Worm (Caenorhabditis elegans): ENCODE data around the gene lgc-54.

lgc-54 gene

DNA sequence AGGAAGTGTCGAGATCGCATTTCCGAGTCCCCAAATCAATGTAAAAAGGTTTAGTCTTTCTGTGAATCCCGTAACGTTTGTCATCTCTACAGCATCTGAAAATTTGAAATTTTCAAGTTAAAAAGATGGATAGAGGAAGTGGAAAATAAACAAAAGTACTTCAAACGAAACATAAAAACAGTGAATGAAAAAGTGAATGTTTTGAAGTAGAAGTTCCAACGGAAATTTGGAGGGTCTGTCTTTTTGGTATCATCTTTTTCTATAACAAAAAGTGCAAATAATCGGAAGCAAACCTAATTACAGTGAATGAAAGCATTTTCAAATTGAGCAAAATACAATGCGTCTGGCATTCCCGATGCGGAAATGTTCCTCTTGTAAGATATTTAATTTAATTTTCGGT is at the start of gene lgc-54:
Gene lgc-54 (minus strand): TSS at position 101 of the 400 bp plus-strand sequence.
- no peak for TF ChIP-seq Y55F3AM.14 (GFP tag; optimal IDR thresholded peaks at IDR 0.05)
- TF ChIP-seq nhr-237 (tag; optimal IDR thresholded peaks at IDR 0.05): no peak
- no peak for TF ChIP-seq mbf-1 (tag; optimal IDR thresholded peaks at IDR 0.05)
- TF ChIP-seq nhr-23 (tag; optimal IDR thresholded peaks at IDR 0.05): no peak
- no peak for TF ChIP-seq sma-3 (GFP tag; optimal IDR thresholded peaks at IDR 0.05)
- TF ChIP-seq fos-1 (tag; optimal IDR thresholded peaks at IDR 0.05): no peak
- TF ChIP-seq nhr-10 (tag; optimal IDR thresholded peaks at IDR 0.05): no peak
- no peak for TF ChIP-seq C34F6.9 (tag; optimal IDR thresholded peaks at IDR 0.05)
- TF ChIP-seq ZK546.5 (tag; optimal IDR thresholded peaks at IDR 0.05): no peak
- no peak for TF ChIP-seq elt-3 (tag; optimal IDR thresholded peaks at IDR 0.05)
- TF ChIP-seq sma-9 (GFP tag; optimal IDR thresholded peaks at IDR 0.05): no peak
- TF ChIP-seq sma-9 (tag; optimal IDR thresholded peaks at IDR 0.05): no peak
- no peak for TF ChIP-seq ztf-11 (tag; optimal IDR thresholded peaks at IDR 0.05)
- TF ChIP-seq elt-1 (tag; optimal IDR thresholded peaks at IDR 0.05): no peak
- TF ChIP-seq lin-13 (GFP tag; optimal IDR thresholded peaks at IDR 0.05): no peak
- no peak for TF ChIP-seq ama-1 (optimal IDR thresholded peaks at IDR 0.05)
- TF ChIP-seq unc-39 (tag; optimal IDR thresholded peaks at IDR 0.05): no peak

DNA sequence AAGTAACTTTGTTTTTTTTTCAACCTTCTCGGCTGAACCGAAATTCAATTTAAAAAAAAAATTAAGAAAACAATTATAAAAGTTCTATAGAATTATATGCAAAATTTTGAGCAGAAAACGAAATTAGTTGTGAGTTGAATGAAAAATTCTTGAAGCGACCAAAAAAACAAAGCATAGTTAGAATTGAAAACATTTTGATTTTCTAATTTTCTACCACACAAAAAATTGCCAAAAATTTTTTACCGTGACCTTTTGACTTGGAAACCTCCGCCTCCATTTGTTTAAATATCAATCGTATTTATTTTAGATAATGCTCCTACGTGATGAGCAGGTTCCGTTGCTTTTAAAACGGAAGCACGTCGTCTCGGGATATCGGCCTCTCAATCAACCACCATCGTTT is 48.4 kb upstream of the lgc-54 start, which contains the start of gene K11C4.2:
Gene K11C4.2 (plus strand): TSS at position 301 of the 400 bp plus-strand sequence.
- TF ChIP-seq ztf-1 (GFP tag; conservative IDR thresholded peaks at IDR 0.05) (no peak), lin-11 (tag; optimal IDR thresholded peaks at IDR 0.05) (no peak), crh-2 (tag; optimal IDR thresholded peaks at IDR 0.05) (no peak), Y55F3AM.14 (GFP tag; optimal IDR thresholded peaks at IDR 0.05) (no peak), blmp-1 (tag; optimal IDR thresholded peaks at IDR 0.05; ENCODE audit: insufficient read depth) (no peak), nhr-12 (tag; optimal IDR thresholded peaks at IDR 0.05) (no peak), nhr-237 (tag; optimal IDR thresholded peaks at IDR 0.05) (no peak), alr-1 (tag; optimal IDR thresholded peaks at IDR 0.05) (no peak), elt-1 (tag; optimal IDR thresholded peaks at IDR 0.05) (no peak), nhr-77 (tag; optimal IDR thresholded peaks at IDR 0.05) (no peak), gmeb-1 (tag; optimal IDR thresholded peaks at IDR 0.05) (no peak), sma-3 (GFP tag; optimal IDR thresholded peaks at IDR 0.05) (no peak), nhr-25 (tag; optimal IDR thresholded peaks at IDR 0.05) (no peak)

DNA sequence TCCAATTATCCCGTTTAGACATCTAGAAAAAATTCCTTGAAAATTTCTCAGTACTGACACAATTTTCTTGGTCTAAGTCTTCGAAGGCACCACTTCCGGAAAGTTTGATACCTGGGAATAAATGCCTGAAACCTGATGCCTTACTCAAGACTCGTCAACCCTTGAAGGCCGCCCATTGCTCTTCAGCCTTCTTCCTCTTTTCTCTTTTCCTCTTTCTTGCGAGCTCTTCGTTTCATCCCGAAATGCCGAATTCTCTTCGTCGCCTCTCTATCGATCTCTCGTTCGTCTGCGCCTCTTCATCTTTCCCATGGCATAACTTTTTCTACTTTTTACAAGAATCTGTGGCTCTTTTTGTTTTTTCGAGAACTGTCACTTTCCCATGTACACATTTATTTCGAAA is 47.3 kb upstream of the lgc-54 start:
- no peak for TF ChIP-seq nhr-237 (tag; optimal IDR thresholded peaks at IDR 0.05)
- peak; percentile 17 for TF ChIP-seq F13H6.1 (tag; optimal IDR thresholded peaks at IDR 0.05)
- no peak for TF ChIP-seq alr-1 (tag; optimal IDR thresholded peaks at IDR 0.05)
- TF ChIP-seq sma-9 (GFP tag; optimal IDR thresholded peaks at IDR 0.05): no peak
- no peak for TF ChIP-seq sma-9 (tag; optimal IDR thresholded peaks at IDR 0.05)
- peak; percentile 39 for TF ChIP-seq C34F6.9 (tag; optimal IDR thresholded peaks at IDR 0.05)
- TF ChIP-seq elt-3 (tag; optimal IDR thresholded peaks at IDR 0.05): no peak
- TF ChIP-seq lin-11 (tag; optimal IDR thresholded peaks at IDR 0.05): no peak
- no peak for TF ChIP-seq sma-3 (GFP tag; optimal IDR thresholded peaks at IDR 0.05)
- TF ChIP-seq unc-62 (GFP tag; optimal IDR thresholded peaks at IDR 0.05): no peak
- TF ChIP-seq ztf-4 (tag; optimal IDR thresholded peaks at IDR 0.05): no peak
- no peak for TF ChIP-seq nhr-6 (tag; optimal IDR thresholded peaks at IDR 0.05)
- TF ChIP-seq snpc-4 (tag; optimal IDR thresholded peaks at IDR 0.05): no peak
- peak; percentile 50 for TF ChIP-seq nhr-129 (tag; optimal IDR thresholded peaks at IDR 0.05)
- peak in 1 of 2 experiments; percentile 7 for TF ChIP-seq lsy-2 (tag; optimal IDR thresholded peaks at IDR 0.05)
- no peak for TF ChIP-seq elt-1 (tag; optimal IDR thresholded peaks at IDR 0.05)
- no peak for TF ChIP-seq Y55F3AM.14 (GFP tag; optimal IDR thresholded peaks at IDR 0.05)
- no peak for TF ChIP-seq ceh-82 (tag; optimal IDR thresholded peaks at IDR 0.05)
- TF ChIP-seq ztf-1 (GFP tag; conservative IDR thresholded peaks at IDR 0.05): no peak
- TF ChIP-seq nhr-23 (tag; optimal IDR thresholded peaks at IDR 0.05): no peak
- TF ChIP-seq ztf-11 (tag; optimal IDR thresholded peaks at IDR 0.05): no peak
- TF ChIP-seq zag-1 (tag; optimal IDR thresholded peaks at IDR 0.05): no peak
- no peak for TF ChIP-seq sem-4 (tag; optimal IDR thresholded peaks at IDR 0.05)
- no peak for TF ChIP-seq blmp-1 (tag; optimal IDR thresholded peaks at IDR 0.05; ENCODE audit: insufficient read depth)
- peak; percentile 44 for TF ChIP-seq unc-55 (GFP tag; optimal IDR thresholded peaks at IDR 0.05)
- TF ChIP-seq nhr-77 (tag; optimal IDR thresholded peaks at IDR 0.05): no peak
- no peak for TF ChIP-seq fos-1 (tag; optimal IDR thresholded peaks at IDR 0.05)
- TF ChIP-seq peb-1 (tag; optimal IDR thresholded peaks at IDR 0.05): no peak
- no peak for TF ChIP-seq crh-2 (tag; optimal IDR thresholded peaks at IDR 0.05)
- no peak for TF ChIP-seq nhr-12 (tag; optimal IDR thresholded peaks at IDR 0.05)
